Fruit fly (Drosophila melanogaster) whole organism, prepupa: ENCODE data around the gene Esp.

ENCODE experiments used
- CG10669 ChIP-seq: fragments of 200-800 bp; sonication (Bioruptor generic); optimal IDR thresholded peaks from 3 replicates; lab custom pipeline; 2018; ENCODE audit warnings: missing biosample characterization, mild to moderate bottlenecking, missing genetic modification characterization, moderate library complexity
- CG11294 ChIP-seq: fragments of 200-800 bp; sonication (Bioruptor generic); IDR thresholded peaks from 2 replicates; pipeline ENCODE4 v1.3.6; 2022; ENCODE audit warnings: missing biosample characterization, missing genetic modification characterization
- CG11762 ChIP-seq: fragments of 200-800 bp; sonication (Bioruptor generic); optimal IDR thresholded peaks from 3 replicates; lab custom pipeline; 2016; ENCODE audit warnings: missing biosample characterization, missing genetic modification characterization; ENCODE audit not compliant: insufficient read depth
- CG11902 ChIP-seq: fragments of 200-800 bp; sonication (Bioruptor generic); optimal IDR thresholded peaks from 3 replicates; lab custom pipeline; 2016; ENCODE audit warnings: missing biosample characterization, missing genetic modification characterization
- CG15336 ChIP-seq: fragments of 200-800 bp; sonication (Bioruptor generic); IDR thresholded peaks from 2 replicates; pipeline ENCODE4 v1.3.6; 2022; ENCODE audit warnings: missing biosample characterization, missing genetic modification characterization
- CG1621 ChIP-seq: fragments of 200-800 bp; sonication (Bioruptor generic); optimal IDR thresholded peaks from 3 replicates; lab custom pipeline; 2018; ENCODE audit warnings: missing biosample characterization, mild to moderate bottlenecking, missing genetic modification characterization
- CG16779 ChIP-seq: fragments of 200-800 bp; sonication (Bioruptor generic); optimal IDR thresholded peaks from 3 replicates; lab custom pipeline; 2017; ENCODE audit warnings: missing biosample characterization, mild to moderate bottlenecking, missing genetic modification characterization
- CG3032 ChIP-seq: fragments of 200-800 bp; optimal IDR thresholded peaks from 2 replicates; lab custom pipeline; 2019; ENCODE audit warnings: missing biosample characterization, mild to moderate bottlenecking, missing genetic modification characterization, moderate library complexity
- CG32006 ChIP-seq: fragments of 200-800 bp; sonication (Bioruptor generic); optimal IDR thresholded peaks from 3 replicates; lab custom pipeline; 2017; ENCODE audit warnings: missing biosample characterization, mild to moderate bottlenecking, missing genetic modification characterization
- CG34406 ChIP-seq: fragments of 200-800 bp; sonication (Bioruptor generic); optimal IDR thresholded peaks from 3 replicates; lab custom pipeline; 2016; ENCODE audit warnings: missing biosample characterization, missing genetic modification characterization
- CG3919 ChIP-seq: fragments of 200-800 bp; sonication (Bioruptor generic); optimal IDR thresholded peaks from 3 replicates; lab custom pipeline; 2016; ENCODE audit warnings: missing biosample characterization, missing genetic modification characterization
- CG4318 ChIP-seq: fragments of 200-800 bp; sonication (Bioruptor generic); optimal IDR thresholded peaks from 3 replicates; lab custom pipeline; 2017; ENCODE audit warnings: missing biosample characterization, mild to moderate bottlenecking, missing genetic modification characterization
- CG6163 ChIP-seq: fragments of 200-800 bp; sonication (Bioruptor generic); IDR thresholded peaks from 3 replicates; pipeline ENCODE4 v1.3.6; 2022; ENCODE audit warnings: missing biosample characterization, missing genetic modification characterization
- CG6276 ChIP-seq: fragments of 200-800 bp; sonication (Bioruptor generic); optimal IDR thresholded peaks from 2 replicates; lab custom pipeline; 2017; ENCODE audit warnings: missing biosample characterization, mild to moderate bottlenecking, missing genetic modification characterization
- CG6792 ChIP-seq: fragments of 200-800 bp; sonication (Bioruptor generic); optimal IDR thresholded peaks from 3 replicates; lab custom pipeline; 2016; ENCODE audit warnings: missing biosample characterization, missing genetic modification characterization
- CG6808 ChIP-seq: fragments of 200-800 bp; sonication (Bioruptor generic); optimal IDR thresholded peaks from 3 replicates; lab custom pipeline; 2017; ENCODE audit warnings: missing biosample characterization, missing genetic modification characterization, mild to moderate bottlenecking, moderate library complexity, missing genetic modification reagents
- CG7368 ChIP-seq: fragments of 200-800 bp; sonication (Bioruptor generic); optimal IDR thresholded peaks from 3 replicates; lab custom pipeline; 2016; ENCODE audit warnings: missing biosample characterization, missing genetic modification characterization
- CG8119 ChIP-seq: fragments of 200-800 bp; sonication (Bioruptor generic); IDR thresholded peaks from 3 replicates; pipeline ENCODE4 v1.3.6; 2022; ENCODE audit warnings: missing biosample characterization, missing genetic modification characterization
- CG8319 ChIP-seq: fragments of 200-800 bp; sonication (Bioruptor generic); optimal IDR thresholded peaks from 3 replicates; lab custom pipeline; 2016; ENCODE audit warnings: missing biosample characterization, missing genetic modification characterization
- CG9139 ChIP-seq: fragments of 200-800 bp; sonication (Bioruptor generic); optimal IDR thresholded peaks from 3 replicates; lab custom pipeline; 2017; ENCODE audit warnings: missing biosample characterization, mild to moderate bottlenecking, missing genetic modification characterization
- Eip75B ChIP-seq: fragments of 200-800 bp; sonication (Bioruptor generic); optimal IDR thresholded peaks from 3 replicates; lab custom pipeline; 2016; ENCODE audit warnings: missing biosample characterization, missing genetic modification characterization
- Eip78C ChIP-seq: fragments of 200-800 bp; sonication (Bioruptor generic); peaks from one replicate; lab custom pipeline; 2016; ENCODE audit warnings: missing biosample characterization, missing genetic modification characterization
- Ets21C ChIP-seq: fragments of 200-800 bp; sonication (Bioruptor generic); optimal IDR thresholded peaks from 3 replicates; lab custom pipeline; 2016; ENCODE audit warnings: missing biosample characterization, missing genetic modification characterization
- Hr38 ChIP-seq: sonication (Bioruptor generic); optimal IDR thresholded peaks from 2 replicates; lab custom pipeline; 2016; ENCODE audit warnings: missing biosample characterization, missing genetic modification characterization
- Hr39 ChIP-seq: fragments of 200-800 bp; sonication (Bioruptor generic); optimal IDR thresholded peaks from 2 replicates; lab custom pipeline; 2016; ENCODE audit warnings: missing biosample characterization, missing genetic modification characterization
- Hr4 ChIP-seq: fragments of 200-800 bp; sonication (Bioruptor generic); optimal IDR thresholded peaks from 3 replicates; lab custom pipeline; 2016; ENCODE audit warnings: missing biosample characterization, missing genetic modification characterization
- Lpt ChIP-seq: fragments of 200-800 bp; sonication (Bioruptor generic); optimal IDR thresholded peaks from 3 replicates; lab custom pipeline; 2016; ENCODE audit warnings: missing biosample characterization, missing genetic modification characterization
- Met ChIP-seq: fragments of 200-800 bp; sonication (Bioruptor generic); optimal IDR thresholded peaks from 3 replicates; lab custom pipeline; 2016; ENCODE audit warnings: missing biosample characterization, missing genetic modification characterization
- OdsH ChIP-seq: fragments of 200-800 bp; sonication (Bioruptor generic); optimal IDR thresholded peaks from 3 replicates; lab custom pipeline; 2016; ENCODE audit warnings: missing biosample characterization, missing genetic modification characterization
- Sox102F ChIP-seq: fragments of 200-800 bp; sonication (Bioruptor generic); optimal IDR thresholded peaks from 2 replicates; lab custom pipeline; 2016; ENCODE audit warnings: missing biosample characterization, mild to moderate bottlenecking, missing genetic modification characterization
- Sox14 ChIP-seq: fragments of 200-800 bp; sonication (Bioruptor generic); optimal IDR thresholded peaks from 3 replicates; lab custom pipeline; 2016; ENCODE audit warnings: missing biosample characterization, missing genetic modification characterization
- Sox15 ChIP-seq: fragments of 200-800 bp; sonication (Bioruptor generic); optimal IDR thresholded peaks from 3 replicates; lab custom pipeline; 2016; ENCODE audit warnings: missing biosample characterization, missing genetic modification characterization
- acj6 ChIP-seq: fragments of 200-800 bp; sonication (Bioruptor generic); optimal IDR thresholded peaks from 3 replicates; lab custom pipeline; 2016; ENCODE audit warnings: missing biosample characterization, missing genetic modification characterization
- cyc ChIP-seq: fragments of 200-800 bp; sonication (Bioruptor generic); optimal IDR thresholded peaks from 3 replicates; lab custom pipeline; 2016; ENCODE audit warnings: missing biosample characterization, missing genetic modification characterization
- dac ChIP-seq: fragments of 200-800 bp; sonication (Bioruptor generic); optimal IDR thresholded peaks from 2 replicates; lab custom pipeline; 2017; ENCODE audit warnings: missing biosample characterization, mild to moderate bottlenecking, missing genetic modification characterization
- dsx ChIP-seq: fragments of 200-800 bp; optimal IDR thresholded peaks from 3 replicates; lab custom pipeline; 2019; ENCODE audit warnings: missing biosample characterization, mild to moderate bottlenecking, missing genetic modification characterization, moderate library complexity; ENCODE audit not compliant: poor library complexity, severe bottlenecking
- eg ChIP-seq: fragments of 200-800 bp; sonication (Bioruptor generic); IDR thresholded peaks from 3 replicates; pipeline ENCODE4 v1.3.6; 2022; ENCODE audit warnings: missing biosample characterization, missing genetic modification characterization
- fd59A ChIP-seq: fragments of 200-800 bp; sonication (Bioruptor generic); optimal IDR thresholded peaks from 2 replicates; lab custom pipeline; 2017; ENCODE audit warnings: missing biosample characterization, mild to moderate bottlenecking, missing genetic modification characterization, missing genetic modification reagents
- fkh ChIP-seq: fragments of 200-800 bp; sonication (Bioruptor generic); optimal IDR thresholded peaks from 3 replicates; lab custom pipeline; 2017; ENCODE audit warnings: missing biosample characterization, mild to moderate bottlenecking, missing genetic modification characterization, moderate library complexity
- lz ChIP-seq: fragments of 200-800 bp; sonication (Bioruptor generic); optimal IDR thresholded peaks from 3 replicates; lab custom pipeline; 2016; ENCODE audit warnings: missing biosample characterization, missing genetic modification characterization
- net ChIP-seq: fragments of 200-800 bp; sonication (Bioruptor generic); optimal IDR thresholded peaks from 3 replicates; lab custom pipeline; 2016; ENCODE audit warnings: missing biosample characterization, missing genetic modification characterization
- pdm3 ChIP-seq: fragments of 200-800 bp; sonication (Bioruptor generic); optimal IDR thresholded peaks from 3 replicates; lab custom pipeline; 2016; ENCODE audit warnings: missing biosample characterization, missing genetic modification characterization
- salr ChIP-seq, 2 experiments: fragments of 200-800 bp; sonication (Bioruptor generic); optimal IDR thresholded peaks; 3 replicates each; lab custom pipeline; 2016 to 2018; ENCODE audit warnings: missing biosample characterization in 2 of 2, missing genetic modification characterization in 2 of 2, mild to moderate bottlenecking in 1 of 2
- spab ChIP-seq: fragments of 200-800 bp; sonication (Bioruptor generic); optimal IDR thresholded peaks from 2 replicates; lab custom pipeline; 2017; ENCODE audit warnings: missing biosample characterization, mild to moderate bottlenecking, missing genetic modification characterization, missing genetic modification reagents
- ss ChIP-seq, 2 experiments: fragments of 200-800 bp; sonication (Bioruptor generic); optimal IDR thresholded peaks; 2 replicates in 1 of 2; 3 replicates in 1 of 2; lab custom pipeline; 2017 to 2018; ENCODE audit warnings: mild to moderate bottlenecking in 2 of 2, missing biosample characterization in 2 of 2, missing genetic modification characterization in 2 of 2, moderate library complexity in 1 of 2
- svp ChIP-seq: fragments of 200-800 bp; sonication (Bioruptor generic); peaks from one replicate; lab custom pipeline; 2016; ENCODE audit warnings: missing biosample characterization, missing genetic modification characterization
- topi ChIP-seq: fragments of 200-800 bp; sonication (Bioruptor generic); optimal IDR thresholded peaks from 3 replicates; lab custom pipeline; 2016; ENCODE audit warnings: missing biosample characterization, missing genetic modification characterization
- vri ChIP-seq: fragments of 200-800 bp; sonication (Bioruptor generic); optimal IDR thresholded peaks from 3 replicates; lab custom pipeline; 2016; ENCODE audit warnings: missing biosample characterization, mild to moderate bottlenecking, missing genetic modification characterization

The Esp gene

dm6 chr3R:24845952-24846848 is 4.5 kb downstream of the Esp start:
- TF ChIP-seq CG3919 (GFP tag; lab: Kevin White, UChicago) (no peak), salr (GFP tag; optimal IDR thresholded peaks at IDR 0.05; lab: Kevin White, UChicago) (no peak), acj6 (GFP tag; lab: Kevin White, UChicago) (no peak), CG3032 (tag; lab: Kevin White, UChicago) (no peak), Lpt (GFP tag; lab: Kevin White, UChicago) (no peak), OdsH (GFP tag; lab: Kevin White, UChicago) (no peak), eg (GFP tag; lab: Robert Waterston, UW) (no peak), Hr39 (GFP tag; lab: Kevin White, UChicago) (no peak), cyc (GFP tag; lab: Kevin White, UChicago) (no peak), CG6792 (GFP tag; lab: Kevin White, UChicago) (no peak)

dm6 chr3R:24850420-24850819 is 8.7 kb downstream of the Esp start, which contains the start of gene CG7006:
TSS of gene CG7006 (plus strand) at chr3R:24850627.
- TF ChIP-seq Sox14 (GFP tag; lab: Kevin White, UChicago) (peak; percentile 39), CG6163 (GFP tag; lab: Robert Waterston, UW) (no peak), OdsH (GFP tag; lab: Kevin White, UChicago) (no peak), Hr39 (GFP tag; lab: Kevin White, UChicago) (peak; percentile 63), vri (GFP tag; lab: Kevin White, UChicago) (no peak), CG10669 (GFP tag; lab: Kevin White, UChicago) (no peak), Hr38 (GFP tag; lab: Kevin White, UChicago) (no peak), fkh (GFP tag; lab: Kevin White, UChicago) (no peak), acj6 (GFP tag; lab: Kevin White, UChicago) (peak; percentile 41), CG8119 (no peak), dac (GFP tag; lab: Kevin White, UChicago) (no peak), spab (GFP tag; lab: Kevin White, UChicago) (no peak), Sox15 (no peak), CG11294 (GFP tag; lab: Robert Waterston, UW) (no peak), net (GFP tag; lab: Kevin White, UChicago) (no peak), CG15336 (GFP tag; lab: Robert Waterston, UW) (no peak), CG16779 (tag; lab: Kevin White, UChicago) (no peak), Met (no peak), Hr4 (GFP tag; lab: Kevin White, UChicago) (no peak), topi (peak; percentile 66), CG32006 (GFP tag; lab: Kevin White, UChicago) (no peak), CG9139 (GFP tag; lab: Kevin White, UChicago) (no peak), CG4318 (GFP tag; lab: Kevin White, UChicago) (no peak), CG11762 (GFP tag; lab: Kevin White, UChicago) (no peak), CG1621 (tag; lab: Kevin White, UChicago) (no peak), pdm3 (GFP tag; lab: Kevin White, UChicago) (no peak), CG6808 (no peak), CG7368 (GFP tag; lab: Kevin White, UChicago) (no peak), Ets21C (GFP tag; lab: Kevin White, UChicago) (peak; percentile 39), lz (GFP tag; lab: Kevin White, UChicago) (peak; percentile 70), CG11902 (GFP tag; lab: Kevin White, UChicago) (peak; percentile 48), svp (GFP tag; lab: Kevin White, UChicago) (no peak), ss (GFP tag; optimal IDR thresholded peaks at IDR 0.05; lab: Kevin White, UChicago) (no peak), CG3032 (tag; lab: Kevin White, UChicago) (no peak), dsx (no peak), Eip75B (GFP tag; lab: Kevin White, UChicago) (no peak), fd59A (GFP tag; lab: Kevin White, UChicago) (no peak), CG6792 (GFP tag; lab: Kevin White, UChicago) (no peak), CG6276 (GFP tag; lab: Kevin White, UChicago) (no peak), CG34406 (GFP tag; lab: Kevin White, UChicago) (no peak), Eip78C (GFP tag; lab: Kevin White, UChicago) (peak; percentile 77), CG8319 (no peak), CG3919 (GFP tag; lab: Kevin White, UChicago) (no peak), Sox102F (GFP tag; lab: Kevin White, UChicago) (no peak)
